Worm (Caenorhabditis elegans) whole organism, L4 larva: ENCODE measurements around the gene cblc-1.

ENCODE experiments used
- lir-3 ChIP-seq: sonication (generic microtip); optimal IDR thresholded peaks from 2 replicates; lab custom pipeline; 2016; ENCODE audit warnings: mild to moderate bottlenecking, missing genetic modification characterization, missing compliant biosample characterization
- nhr-10 ChIP-seq: fragments of 150-350 bp; optimal IDR thresholded peaks from 2 replicates; lab custom pipeline; 2014; ENCODE audit warnings: missing biosample characterization, missing genetic modification characterization
- nhr-76 ChIP-seq: fragments of 150-350 bp; optimal IDR thresholded peaks from 2 replicates; lab custom pipeline; 2014; ENCODE audit warnings: missing biosample characterization, missing genetic modification characterization
- unc-39 ChIP-seq: sonication (generic microtip); optimal IDR thresholded peaks from 2 replicates; lab custom pipeline; 2017; ENCODE audit warnings: missing biosample characterization, missing genetic modification characterization

DNA sequence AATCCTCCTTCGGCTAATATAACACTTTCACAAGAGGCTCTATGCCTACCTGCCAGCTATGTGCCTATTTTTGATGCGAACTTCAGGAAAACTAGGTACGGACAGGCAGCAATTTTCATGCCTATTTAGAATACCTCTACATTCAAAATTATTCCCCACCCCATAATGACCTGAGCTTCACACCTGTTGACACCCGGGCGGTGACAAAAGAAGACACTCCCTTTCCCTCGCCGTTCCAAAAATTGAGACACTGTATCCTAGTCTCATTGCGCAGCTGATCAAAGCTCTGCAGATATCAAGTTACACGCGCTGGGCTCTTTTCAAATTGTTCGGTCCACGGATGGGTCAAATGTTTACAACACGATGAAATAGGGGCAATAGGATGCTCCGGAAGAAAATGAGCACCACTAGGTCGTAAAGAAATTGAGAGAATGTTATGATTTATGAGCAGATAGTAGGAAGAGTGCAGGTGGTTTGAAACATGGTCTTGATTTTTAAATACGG, 33.5 kb upstream of the cblc-1 start:
- TF ChIP-seq nhr-76 (tag; lab: Kevin White, UChicago) = no peak
- TF ChIP-seq nhr-10 = no peak
- TF ChIP-seq unc-39 = no peak
- TF ChIP-seq lir-3 = no peak
